Fruit fly (Drosophila melanogaster) whole organism, embryonic: Measurements from ENCODE around the gene Ero1L.

Experiments used
- Aef1 ChIP-seq: fragments of 200-800 bp; sonication (Bioruptor generic); IDR thresholded peaks from 3 replicates; pipeline ENCODE4 v1.3.6; 2022; ENCODE audit warnings: missing biosample characterization, missing genetic modification characterization
- Antp ChIP-seq: fragments of 200-800 bp; sonication (Bioruptor generic); optimal IDR thresholded peaks from 3 replicates; lab custom pipeline; 2016; ENCODE audit warnings: missing biosample characterization, missing genetic modification characterization
- CG10979 ChIP-seq: fragments of 200-800 bp; sonication (Bioruptor generic); optimal IDR thresholded peaks from 2 replicates; lab custom pipeline; 2018; ENCODE audit warnings: missing biosample characterization, mild to moderate bottlenecking, missing genetic modification characterization, moderate library complexity
- CG12155 ChIP-seq: fragments of 200-800 bp; sonication (Bioruptor generic); optimal IDR thresholded peaks from 3 replicates; lab custom pipeline; 2016; ENCODE audit warnings: missing biosample characterization, missing genetic modification characterization
- CG13287 ChIP-seq: fragments of 200-800 bp; sonication (Bioruptor generic); IDR thresholded peaks from 2 replicates; pipeline ENCODE4 v1.3.6; 2022; ENCODE audit warnings: missing biosample characterization, missing genetic modification characterization; ENCODE audit not compliant: partially characterized antibody
- CG13624 ChIP-seq: fragments of 200-800 bp; sonication (Bioruptor generic); optimal IDR thresholded peaks from 2 replicates; lab custom pipeline; 2016; ENCODE audit warnings: missing biosample characterization, missing genetic modification characterization
- CG1647 ChIP-seq: fragments of 200-800 bp; sonication (Bioruptor generic); optimal IDR thresholded peaks from 3 replicates; lab custom pipeline; 2016; ENCODE audit warnings: missing biosample characterization, missing genetic modification characterization
- CG2889 ChIP-seq: fragments of 200-800 bp; sonication (Bioruptor generic); IDR thresholded peaks from 3 replicates; pipeline ENCODE4 v1.3.6; 2022; ENCODE audit warnings: missing biosample characterization, missing genetic modification characterization
- CG30020 ChIP-seq: fragments of 200-800 bp; optimal IDR thresholded peaks from 2 replicates; lab custom pipeline; 2019; ENCODE audit warnings: missing biosample characterization, mild to moderate bottlenecking, missing genetic modification characterization, moderate library complexity
- CG3065 ChIP-seq: fragments of 200-800 bp; sonication (Bioruptor generic); optimal IDR thresholded peaks from 2 replicates; lab custom pipeline; 2016; ENCODE audit warnings: missing biosample characterization, missing genetic modification characterization
- CG4360 ChIP-seq: fragments of 200-800 bp; sonication (Bioruptor generic); IDR thresholded peaks from 2 replicates; pipeline ENCODE4 v1.3.6; 2022; ENCODE audit warnings: missing biosample characterization, missing genetic modification characterization
- CG6175 ChIP-seq: fragments of 200-800 bp; sonication (Bioruptor generic); IDR thresholded peaks from 3 replicates; pipeline ENCODE4 v1.3.6; 2022; ENCODE audit warnings: missing biosample characterization, missing genetic modification characterization
- CG8478 ChIP-seq: fragments of >200 bp; optimal IDR thresholded peaks from 2 replicates; lab custom pipeline; 2018
- Dp ChIP-seq: fragments of 200-800 bp; sonication (Bioruptor generic); optimal IDR thresholded peaks from 2 replicates; lab custom pipeline; 2018; ENCODE audit warnings: missing biosample characterization, mild to moderate bottlenecking, missing genetic modification characterization, moderate library complexity
- Dref ChIP-seq: fragments of 200-800 bp; sonication (Bioruptor generic); IDR thresholded peaks from 2 replicates; pipeline ENCODE4 v1.3.6; 2022; ENCODE audit warnings: missing biosample characterization, missing genetic modification characterization
- E2f1 ChIP-seq: fragments of 200-800 bp; sonication (Bioruptor generic); IDR thresholded peaks from 2 replicates; pipeline ENCODE4 v1.3.6; 2022; ENCODE audit warnings: missing biosample characterization, missing genetic modification characterization
- HLH3B ChIP-seq: fragments of 200-800 bp; sonication (Bioruptor generic); IDR thresholded peaks from 2 replicates; pipeline ENCODE4 v1.3.6; 2022; ENCODE audit warnings: missing biosample characterization, missing genetic modification characterization
- HLH4C ChIP-seq: fragments of 200-800 bp; sonication (Bioruptor generic); IDR thresholded peaks from 3 replicates; pipeline ENCODE4 v1.3.6; 2022; ENCODE audit warnings: missing biosample characterization, missing genetic modification characterization; ENCODE audit not compliant: partially characterized antibody
- Mad ChIP-seq: fragments of 200-800 bp; sonication (Bioruptor generic); optimal IDR thresholded peaks from 2 replicates; lab custom pipeline; 2016; ENCODE audit warnings: missing biosample characterization, missing genetic modification characterization
- Mrtf ChIP-seq: fragments of 200-800 bp; sonication (Bioruptor generic); IDR thresholded peaks from 3 replicates; pipeline ENCODE4 v1.3.6; 2022; ENCODE audit warnings: missing biosample characterization, missing genetic modification characterization
- NC2α ChIP-seq: fragments of 200-800 bp; sonication (Bioruptor generic); optimal IDR thresholded peaks from 2 replicates; lab custom pipeline; 2016; ENCODE audit warnings: missing biosample characterization, missing genetic modification characterization
- Neu2 ChIP-seq: fragments of 200-800 bp; sonication (Bioruptor generic); optimal IDR thresholded peaks from 3 replicates; lab custom pipeline; 2016; ENCODE audit warnings: missing biosample characterization, missing genetic modification characterization, borderline replicate concordance
- Nf-YA ChIP-seq: fragments of 200-800 bp; sonication (Bioruptor generic); IDR thresholded peaks from 2 replicates; pipeline ENCODE4 v1.3.6; 2022; ENCODE audit warnings: missing biosample characterization, missing genetic modification characterization
- Ravus ChIP-seq: fragments of 200-800 bp; sonication (Bioruptor generic); IDR thresholded peaks from 2 replicates; pipeline ENCODE4 v1.3.6; 2022; ENCODE audit warnings: missing biosample characterization, missing genetic modification characterization
- Rfx ChIP-seq: fragments of 200-800 bp; sonication (Bioruptor generic); IDR thresholded peaks from 2 replicates; pipeline ENCODE4 v1.3.6; 2022; ENCODE audit warnings: missing biosample characterization, missing genetic modification characterization
- Sox100B ChIP-seq: fragments of 200-800 bp; sonication (Bioruptor generic); optimal IDR thresholded peaks from 3 replicates; lab custom pipeline; 2018; ENCODE audit warnings: missing biosample characterization, mild to moderate bottlenecking, missing genetic modification characterization
- Xrp1 ChIP-seq: fragments of 200-800 bp; sonication (Bioruptor generic); IDR thresholded peaks from 2 replicates; pipeline ENCODE4 v1.3.6; 2022; ENCODE audit warnings: missing biosample characterization, missing genetic modification characterization
- amos ChIP-seq: fragments of 200-800 bp; sonication (Bioruptor generic); IDR thresholded peaks from 2 replicates; pipeline ENCODE4 v1.3.6; 2022; ENCODE audit warnings: missing biosample characterization, missing genetic modification characterization; ENCODE audit not compliant: partially characterized antibody
- aop ChIP-seq: fragments of 200-800 bp; sonication (Bioruptor generic); IDR thresholded peaks from 2 replicates; pipeline ENCODE4 v1.3.6; 2022; ENCODE audit warnings: missing biosample characterization, missing genetic modification characterization
- az2 ChIP-seq: fragments of 200-800 bp; sonication (Bioruptor generic); optimal IDR thresholded peaks from 3 replicates; lab custom pipeline; 2016; ENCODE audit warnings: missing biosample characterization, missing genetic modification characterization
- cad ChIP-seq: fragments of >200 bp; optimal IDR thresholded peaks from 2 replicates; lab custom pipeline; 2017; ENCODE audit warnings: missing biosample characterization, missing genetic modification characterization
- ci ChIP-seq: fragments of 200-800 bp; sonication (Bioruptor generic); IDR thresholded peaks from 3 replicates; pipeline ENCODE4 v1.3.6; 2022; ENCODE audit warnings: missing biosample characterization, missing genetic modification characterization
- corto ChIP-seq: fragments of 200-800 bp; sonication (Bioruptor generic); optimal IDR thresholded peaks from 2 replicates; lab custom pipeline; 2016; ENCODE audit warnings: missing biosample characterization, mild to moderate bottlenecking, missing genetic modification characterization, moderate library complexity
- dati ChIP-seq: fragments of 200-800 bp; sonication (Bioruptor generic); IDR thresholded peaks from 2 replicates; pipeline ENCODE4 v1.3.6; 2022; ENCODE audit warnings: missing biosample characterization, missing genetic modification characterization
- dm ChIP-seq: fragments of 200-800 bp; sonication (Bioruptor generic); optimal IDR thresholded peaks from 3 replicates; lab custom pipeline; 2016; ENCODE audit warnings: missing biosample characterization, missing genetic modification characterization
- dmrt11E ChIP-seq: fragments of 200-800 bp; sonication (Bioruptor generic); optimal IDR thresholded peaks from 3 replicates; lab custom pipeline; 2018; ENCODE audit warnings: missing biosample characterization, mild to moderate bottlenecking, missing genetic modification characterization, moderate library complexity
- ewg ChIP-seq: fragments of 200-800 bp; sonication (Bioruptor generic); optimal IDR thresholded peaks from 3 replicates; lab custom pipeline; 2017; ENCODE audit warnings: mild to moderate bottlenecking, missing biosample characterization, missing genetic modification reagents, missing genetic modification characterization
- fd96Cb ChIP-seq: fragments of 200-800 bp; sonication (Bioruptor generic); optimal IDR thresholded peaks from 2 replicates; lab custom pipeline; 2018; ENCODE audit warnings: missing biosample characterization, mild to moderate bottlenecking, missing genetic modification characterization, moderate library complexity
- grau ChIP-seq: fragments of 200-800 bp; optimal IDR thresholded peaks from 3 replicates; lab custom pipeline; 2019; ENCODE audit warnings: missing biosample characterization, mild to moderate bottlenecking, missing genetic modification characterization, moderate library complexity
- ind ChIP-seq: fragments of 200-800 bp; sonication (Bioruptor generic); optimal IDR thresholded peaks from 3 replicates; lab custom pipeline; 2016; ENCODE audit warnings: missing biosample characterization, missing genetic modification characterization
- nom ChIP-seq: fragments of 200-800 bp; sonication (Bioruptor generic); optimal IDR thresholded peaks from 2 replicates; lab custom pipeline; 2017; ENCODE audit warnings: missing biosample characterization, missing genetic modification characterization, mild to moderate bottlenecking, moderate library complexity, missing genetic modification reagents
- pfk ChIP-seq: fragments of 200-800 bp; sonication (Bioruptor generic); optimal IDR thresholded peaks from 2 replicates; lab custom pipeline; 2018; ENCODE audit warnings: missing biosample characterization, mild to moderate bottlenecking, missing genetic modification characterization, moderate library complexity
- pros ChIP-seq: fragments of 200-800 bp; sonication (Bioruptor generic); optimal IDR thresholded peaks from 3 replicates; lab custom pipeline; 2019; ENCODE audit warnings: missing biosample characterization, mild to moderate bottlenecking, missing genetic modification characterization, moderate library complexity
- salm ChIP-seq: fragments of 200-800 bp; sonication (Bioruptor generic); optimal IDR thresholded peaks from 2 replicates; lab custom pipeline; 2018; ENCODE audit warnings: missing biosample characterization, mild to moderate bottlenecking, missing genetic modification characterization
- sim ChIP-seq: fragments of 200-800 bp; sonication (Bioruptor generic); IDR thresholded peaks from 2 replicates; pipeline ENCODE4 v1.3.6; 2022; ENCODE audit warnings: missing biosample characterization, missing genetic modification characterization
- sima ChIP-seq: fragments of 200-800 bp; sonication (Bioruptor generic); optimal IDR thresholded peaks from 2 replicates; lab custom pipeline; 2016; ENCODE audit warnings: missing biosample characterization, missing genetic modification characterization
- ssp ChIP-seq: fragments of 200-800 bp; sonication (Bioruptor generic); IDR thresholded peaks from 2 replicates; pipeline ENCODE4 v1.3.6; 2022; ENCODE audit warnings: missing biosample characterization, missing genetic modification characterization
- tll ChIP-seq, 2 experiments: fragments of 200-800 bp in 1 of 2; fragments of >200 bp in 1 of 2; sonication (Bioruptor generic) in 1 of 2; optimal IDR thresholded peaks; 2 replicates each; lab custom pipeline; 2017 to 2019; ENCODE audit warnings: missing biosample characterization in 2 of 2, missing genetic modification characterization in 2 of 2, mild to moderate bottlenecking in 1 of 2, moderate library complexity in 1 of 2
- trh ChIP-seq: fragments of 200-800 bp; sonication (Bioruptor generic); optimal IDR thresholded peaks from 2 replicates; lab custom pipeline; 2016; ENCODE audit warnings: missing biosample characterization, missing genetic modification characterization
- vnd ChIP-seq: fragments of 200-800 bp; sonication (Bioruptor generic); IDR thresholded peaks from 3 replicates; pipeline ENCODE4 v1.3.6; 2022; ENCODE audit warnings: missing biosample characterization, missing genetic modification characterization; ENCODE audit not compliant: partially characterized antibody
- yki ChIP-seq: fragments of >200 bp; optimal IDR thresholded peaks from 3 replicates; lab custom pipeline; 2018
- zfh1 ChIP-seq: fragments of 200-800 bp; sonication (Bioruptor generic); IDR thresholded peaks from 3 replicates; pipeline ENCODE4 v1.3.6; 2022; ENCODE audit warnings: missing biosample characterization, missing genetic modification characterization

Gene Ero1L

DNA sequence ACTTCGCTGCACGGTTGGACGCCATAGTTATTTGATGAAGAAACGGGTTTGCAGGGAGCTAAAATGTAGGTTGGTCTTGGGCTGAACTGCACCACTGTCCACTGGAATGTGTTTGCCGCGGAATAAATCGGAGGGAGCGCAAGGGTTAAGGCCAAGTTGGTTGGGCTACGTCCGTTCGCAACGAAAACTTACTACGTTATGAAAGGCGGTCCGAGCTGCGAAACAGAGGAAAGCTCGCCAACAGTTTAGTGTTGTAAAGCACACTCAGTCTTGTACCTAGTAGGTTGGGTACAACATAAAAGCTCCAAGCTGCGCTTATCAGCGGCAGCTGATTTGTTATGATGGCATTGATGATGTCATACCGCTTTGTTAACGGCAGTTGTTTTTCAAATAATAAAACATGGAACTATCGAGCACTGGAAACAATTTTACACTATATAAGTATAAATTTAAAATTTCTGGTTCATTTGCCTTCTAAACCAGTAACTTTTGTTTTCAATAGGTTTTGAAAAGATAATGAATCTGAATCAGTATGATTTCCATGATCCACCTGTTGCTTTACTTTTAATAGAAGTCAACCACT is 47.9 kb upstream of the Ero1L start, which contains the start of gene Chd64:
Gene Chd64 (minus strand): TSS at position 204 of the 583 bp plus-strand sequence.
- peak; percentile 49 for TF ChIP-seq CG13624 (GFP tag; lab: Kevin White, UChicago)
- TF ChIP-seq CG30020 (tag; lab: Kevin White, UChicago): no peak
- TF ChIP-seq tll (GFP tag; optimal IDR thresholded peaks at IDR 0.05; lab: Kevin White, UChicago): no peak
- TF ChIP-seq dati (GFP tag; lab: Robert Waterston, UW): no peak
- no peak for TF ChIP-seq CG2889 (GFP tag; lab: Robert Waterston, UW)
- TF ChIP-seq Dp (GFP tag; lab: Kevin White, UChicago): peak; percentile 23
- no peak for TF ChIP-seq Mad
- no peak for TF ChIP-seq zfh1 (GFP tag; lab: Robert Waterston, UW)
- TF ChIP-seq dmrt11E (tag; lab: Kevin White, UChicago): no peak
- peak; percentile 74 for TF ChIP-seq corto (GFP tag; lab: Kevin White, UChicago)
- no peak for TF ChIP-seq trh (GFP tag; lab: Kevin White, UChicago)
- no peak for TF ChIP-seq Sox100B (GFP tag; lab: Kevin White, UChicago)
- peak; percentile 25 for TF ChIP-seq CG12155 (GFP tag; lab: Kevin White, UChicago)
- TF ChIP-seq dm (GFP tag; lab: Kevin White, UChicago): no peak
- peak; percentile 45; the same call in 1 of the 2 replicates for TF ChIP-seq amos
- TF ChIP-seq ewg (GFP tag; lab: Kevin White, UChicago): no peak
- TF ChIP-seq CG8478: no peak
- TF ChIP-seq CG3065: no peak
- TF ChIP-seq CG4360: peak; percentile 52; the same call in 1 of the 2 replicates
- no peak for TF ChIP-seq salm
- TF ChIP-seq Xrp1 (GFP tag; lab: Robert Waterston, UW): peak; percentile 11; the same call in 1 of the 2 replicates
- 0 out of 3 replicates have a peak, but pooled peaks have one; percentile 36 for TF ChIP-seq HLH4C (GFP tag; lab: Robert Waterston, UW)
- TF ChIP-seq Rfx: peak; percentile 58
- TF ChIP-seq yki: no peak
- no peak for TF ChIP-seq Ravus (GFP tag; lab: Robert Waterston, UW)
- TF ChIP-seq CG1647: no peak
- no peak for TF ChIP-seq CG6175 (GFP tag; lab: Robert Waterston, UW)
- TF ChIP-seq HLH3B (GFP tag; lab: Robert Waterston, UW): no peak
- no peak for TF ChIP-seq ssp
- TF ChIP-seq Antp: peak; percentile 3
- TF ChIP-seq ind (GFP tag; lab: Kevin White, UChicago): no peak
- no peak for TF ChIP-seq Aef1 (GFP tag; lab: Robert Waterston, UW)
- peak; percentile 25; the same call in 1 of the 2 replicates for TF ChIP-seq E2f1
- peak; percentile 84 for TF ChIP-seq ci
- no peak for TF ChIP-seq pros (GFP tag; lab: Kevin White, UChicago)
- no peak for TF ChIP-seq Nf-YA (GFP tag; lab: Robert Waterston, UW)
- no peak for TF ChIP-seq Neu2
- TF ChIP-seq CG13287: peak; percentile 80
- peak; percentile 13 for TF ChIP-seq CG10979
- TF ChIP-seq aop (GFP tag; lab: Robert Waterston, UW): no peak
- TF ChIP-seq cad (GFP tag; lab: Kevin White, UChicago): no peak
- peak; percentile 37 for TF ChIP-seq az2
- TF ChIP-seq fd96Cb (tag; lab: Kevin White, UChicago): no peak
- 0 out of 3 replicates have a peak, but pooled peaks have one; percentile 18 for TF ChIP-seq Mrtf (GFP tag; lab: Robert Waterston, UW)
- TF ChIP-seq vnd: no peak
- no peak for TF ChIP-seq sima
- no peak for TF ChIP-seq sim (GFP tag; lab: Robert Waterston, UW)
- TF ChIP-seq nom: peak; percentile 74
- TF ChIP-seq NC2α (GFP tag; lab: Kevin White, UChicago): no peak
- TF ChIP-seq pfk (GFP tag; lab: Kevin White, UChicago): peak; percentile 62
- TF ChIP-seq Dref (GFP tag; lab: Robert Waterston, UW): no peak
- TF ChIP-seq grau (tag; lab: Kevin White, UChicago): peak; percentile 52
